Comparison of ENCODE assay signal across 5 fruit fly cellular contexts in the genomic region with DNA sequence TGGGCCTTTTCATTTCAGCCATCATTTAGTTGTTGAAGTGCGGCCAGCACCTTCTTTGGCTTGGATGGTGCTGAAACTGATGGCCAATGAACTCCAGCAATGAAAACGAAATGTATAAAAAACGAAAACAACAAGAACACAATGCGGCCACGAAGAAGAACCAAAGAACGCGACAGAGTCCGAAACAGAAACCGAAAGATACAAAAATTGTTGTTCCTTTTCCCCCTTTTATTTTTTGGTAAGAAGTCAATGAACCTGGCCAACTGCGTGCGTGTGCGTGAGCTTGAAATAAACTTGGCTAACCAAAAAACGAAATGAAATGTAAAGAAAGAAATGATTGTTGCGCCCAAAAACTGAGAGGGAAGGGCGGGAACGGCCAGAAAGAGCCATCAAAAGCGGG.
TF ChIP-seq lines count a peak whose summit lies in the region.

No protein-coding gene starts in this region.

- no peak for TF ChIP-seq CTCF in whole organism, embryonic (GFP tag; optimal IDR thresholded peaks at IDR 0.05; lab: Kevin White, UChicago)

TF ChIP-seq in whole organism, 6 proteins besides CTCF, POLR2A, EP300 and RAD21:
- TF ChIP-seq pan (optimal IDR thresholded peaks at IDR 0.05; lab: Kevin White, UChicago): no peak
- peak; percentile 46 to 78 for TF ChIP-seq EcR (GFP tag; optimal IDR thresholded peaks at IDR 0.05; lab: Kevin White, UChicago)
- no peak for TF ChIP-seq CG8478 (optimal IDR thresholded peaks at IDR 0.05; lab: Kevin White, UChicago)
- TF ChIP-seq usp (GFP tag; optimal IDR thresholded peaks at IDR 0.05; lab: Kevin White, UChicago): no peak
TF ChIP-seq in whole organism: peak in this region for 1.

TF ChIP-seq in whole organism, embryonic, 481 proteins besides CTCF, POLR2A, EP300 and RAD21 (continues in another document):
- no peak for TF ChIP-seq CG2678 (tag; optimal IDR thresholded peaks at IDR 0.05; lab: Kevin White, UChicago)
- no peak for TF ChIP-seq nom (GFP tag; optimal IDR thresholded peaks at IDR 0.05; lab: Kevin White, UChicago)
- no peak for TF ChIP-seq chm (GFP tag; IDR thresholded peaks at IDR 0.05; lab: Robert Waterston, UW)
- no peak for TF ChIP-seq Optix (GFP tag; IDR thresholded peaks at IDR 0.05; lab: Robert Waterston, UW)
- TF ChIP-seq Poxn (GFP tag; IDR thresholded peaks at IDR 0.05; lab: Robert Waterston, UW): no peak
- TF ChIP-seq CHES-1-like (GFP tag; optimal IDR thresholded peaks at IDR 0.05; lab: Kevin White, UChicago): no peak
- TF ChIP-seq CG15479 (GFP tag; optimal IDR thresholded peaks at IDR 0.05; lab: Kevin White, UChicago): no peak
- no peak for TF ChIP-seq nerfin-1 (tag; optimal IDR thresholded peaks at IDR 0.05; lab: Kevin White, UChicago)
- TF ChIP-seq CG2129 (GFP tag; IDR thresholded peaks at IDR 0.05; lab: Robert Waterston, UW; ENCODE audit: partially characterized antibody): no peak
- peak; percentile 89 for TF ChIP-seq kni (GFP tag; optimal IDR thresholded peaks at IDR 0.05; lab: Kevin White, UChicago)
- TF ChIP-seq Dek (tag; optimal IDR thresholded peaks at IDR 0.05; lab: Kevin White, UChicago): no peak
- TF ChIP-seq CG10462 (GFP tag; optimal IDR thresholded peaks at IDR 0.05; lab: Kevin White, UChicago): no peak
- no peak for TF ChIP-seq Dip2 (GFP tag; IDR thresholded peaks at IDR 0.05; lab: Robert Waterston, UW)
- TF ChIP-seq Blimp-1 (GFP tag; optimal IDR thresholded peaks at IDR 0.05; lab: Kevin White, UChicago): peak; percentile 100
- no peak for TF ChIP-seq CG12155 (GFP tag; optimal IDR thresholded peaks at IDR 0.05; lab: Kevin White, UChicago)
- no peak for TF ChIP-seq Ravus (GFP tag; IDR thresholded peaks at IDR 0.05; lab: Robert Waterston, UW)
- TF ChIP-seq CG18011 (GFP tag; optimal IDR thresholded peaks at IDR 0.05; lab: Kevin White, UChicago): no peak
- TF ChIP-seq sim (GFP tag; IDR thresholded peaks at IDR 0.05; lab: Robert Waterston, UW): no peak
- peak; percentile 7 for TF ChIP-seq CG2202 (tag; optimal IDR thresholded peaks at IDR 0.05; lab: Kevin White, UChicago)
- TF ChIP-seq CG8388 (GFP tag; optimal IDR thresholded peaks at IDR 0.05; lab: Kevin White, UChicago): no peak
- no peak for TF ChIP-seq bab2 (GFP tag; optimal IDR thresholded peaks at IDR 0.05; lab: Kevin White, UChicago)
- TF ChIP-seq ERR (GFP tag; optimal IDR thresholded peaks at IDR 0.05; lab: Kevin White, UChicago): no peak

TF ChIP-seq in whole organism, prepupa, 60 proteins besides CTCF, POLR2A, EP300 and RAD21:
- TF ChIP-seq Ets21C (GFP tag; optimal IDR thresholded peaks at IDR 0.05; lab: Kevin White, UChicago): no peak
- TF ChIP-seq CG11902 (GFP tag; optimal IDR thresholded peaks at IDR 0.05; lab: Kevin White, UChicago): no peak
- no peak for TF ChIP-seq Eip78C (GFP tag; lab: Kevin White, UChicago)
- peak; percentile 56 for TF ChIP-seq Met (GFP tag; optimal IDR thresholded peaks at IDR 0.05; lab: Kevin White, UChicago)
- TF ChIP-seq CG34406 (GFP tag; optimal IDR thresholded peaks at IDR 0.05; lab: Kevin White, UChicago): no peak
- no peak for TF ChIP-seq Sox14 (GFP tag; optimal IDR thresholded peaks at IDR 0.05; lab: Kevin White, UChicago)
- peak; percentile 60 for TF ChIP-seq Sox102F (GFP tag; optimal IDR thresholded peaks at IDR 0.05; lab: Kevin White, UChicago)
- no peak for TF ChIP-seq Sox15 (GFP tag; optimal IDR thresholded peaks at IDR 0.05; lab: Kevin White, UChicago)
- no peak for TF ChIP-seq Lpt (GFP tag; optimal IDR thresholded peaks at IDR 0.05; lab: Kevin White, UChicago)
- peak; percentile 50 for TF ChIP-seq CG6854 (GFP tag; optimal IDR thresholded peaks at IDR 0.05; lab: Kevin White, UChicago)
- no peak for TF ChIP-seq CG10669 (GFP tag; optimal IDR thresholded peaks at IDR 0.05; lab: Kevin White, UChicago)
- TF ChIP-seq esn (GFP tag; optimal IDR thresholded peaks at IDR 0.05; lab: Kevin White, UChicago): no peak
- peak; percentile 21 for TF ChIP-seq Eip93F (GFP tag; optimal IDR thresholded peaks at IDR 0.05; lab: Kevin White, UChicago)
- peak; percentile 100 for TF ChIP-seq Blimp-1 (GFP tag; optimal IDR thresholded peaks at IDR 0.05; lab: Kevin White, UChicago)

TF ChIP-seq in whole organism, pupa, 21 proteins besides CTCF, POLR2A, EP300 and RAD21:
- no peak for TF ChIP-seq CG14655 (GFP tag; optimal IDR thresholded peaks at IDR 0.05; lab: Kevin White, UChicago)
- TF ChIP-seq Snoo (tag; optimal IDR thresholded peaks at IDR 0.05; lab: Kevin White, UChicago): peak; percentile 13
- TF ChIP-seq EcR (GFP tag; optimal IDR thresholded peaks at IDR 0.05; lab: Kevin White, UChicago): peak; percentile 59

TF ChIP-seq in whole organism, wandering third instar larva, 38 proteins besides CTCF, POLR2A, EP300 and RAD21:
- no peak for TF ChIP-seq dmrt93B (GFP tag; optimal IDR thresholded peaks at IDR 0.05; lab: Kevin White, UChicago)
- no peak for TF ChIP-seq Hnf4 (GFP tag; optimal IDR thresholded peaks at IDR 0.05; lab: Kevin White, UChicago)
- TF ChIP-seq Hr78 (GFP tag; optimal IDR thresholded peaks at IDR 0.05; lab: Kevin White, UChicago): no peak
- TF ChIP-seq usp (GFP tag; optimal IDR thresholded peaks at IDR 0.05; lab: Kevin White, UChicago): no peak
- peak; percentile 3 for TF ChIP-seq brk (GFP tag; optimal IDR thresholded peaks at IDR 0.05; lab: Kevin White, UChicago)
- no peak for TF ChIP-seq Dfd (GFP tag; optimal IDR thresholded peaks at IDR 0.05; lab: Kevin White, UChicago)
- TF ChIP-seq br (GFP tag; optimal IDR thresholded peaks at IDR 0.05; lab: Kevin White, UChicago): no peak
- TF ChIP-seq Sp1 (GFP tag; optimal IDR thresholded peaks at IDR 0.05; lab: Kevin White, UChicago): no peak
- no peak for TF ChIP-seq Abd-B (GFP tag; optimal IDR thresholded peaks at IDR 0.05; lab: Kevin White, UChicago)
- TF ChIP-seq dl (GFP tag; optimal IDR thresholded peaks at IDR 0.05; lab: Kevin White, UChicago; ENCODE audit: insufficient read depth in 1 of 2, partially characterized antibody in 2 of 2): no peak
- peak; percentile 98 for TF ChIP-seq psq (GFP tag; optimal IDR thresholded peaks at IDR 0.05; lab: Kevin White, UChicago)
- no peak for TF ChIP-seq Dif (GFP tag; optimal IDR thresholded peaks at IDR 0.05; lab: Kevin White, UChicago; ENCODE audit: partially characterized antibody)
- no peak for TF ChIP-seq woc (GFP tag; optimal IDR thresholded peaks at IDR 0.05; lab: Kevin White, UChicago)
- no peak for TF ChIP-seq CG32264 (GFP tag; optimal IDR thresholded peaks at IDR 0.05; lab: Kevin White, UChicago)
- no peak for TF ChIP-seq tai (GFP tag; optimal IDR thresholded peaks at IDR 0.05; lab: Kevin White, UChicago)
- TF ChIP-seq HLH106 (tag; optimal IDR thresholded peaks at IDR 0.05; lab: Kevin White, UChicago): no peak
- TF ChIP-seq N (GFP tag; optimal IDR thresholded peaks at IDR 0.05; lab: Kevin White, UChicago): no peak
- no peak for TF ChIP-seq Hr83 (GFP tag; optimal IDR thresholded peaks at IDR 0.05; lab: Kevin White, UChicago; ENCODE audit: poor library complexity, severe bottlenecking)
- peak; percentile 23 for TF ChIP-seq Rel (GFP tag; optimal IDR thresholded peaks at IDR 0.05; lab: Kevin White, UChicago)
- no peak for TF ChIP-seq Rel (tag; optimal IDR thresholded peaks at IDR 0.05; lab: Kevin White, UChicago)
- no peak for TF ChIP-seq CrebA (GFP tag; optimal IDR thresholded peaks at IDR 0.05; lab: Kevin White, UChicago; ENCODE audit: borderline replicate concordance)
- TF ChIP-seq sv (GFP tag; optimal IDR thresholded peaks at IDR 0.05; lab: Kevin White, UChicago): no peak
- TF ChIP-seq sage (GFP tag; optimal IDR thresholded peaks at IDR 0.05; lab: Kevin White, UChicago): peak; percentile 46
